Worm (Caenorhabditis elegans) whole organism, young adult: Measurements from ENCODE around the gene pqn-78.

Experiments used
- B0019.2 ChIP-seq: fragments of 200-800 bp; sonication (Bioruptor generic); conservative IDR thresholded peaks from 2 replicates; pipeline ENCODE4 v1.3.6; 2022; ENCODE audit warnings: missing genetic modification reagents, missing genetic modification characterization, missing compliant biosample characterization
- C06A6.2 ChIP-seq: fragments of 200-800 bp; sonication (Bioruptor generic); conservative IDR thresholded peaks from 2 replicates; pipeline ENCODE4 v1.3.6; 2022; ENCODE audit warnings: missing genetic modification characterization, missing compliant biosample characterization
- C17E4.6 ChIP-seq: fragments of 200-800 bp; sonication (Bioruptor generic); IDR thresholded peaks from 2 replicates; pipeline ENCODE4 v1.3.6; 2022; ENCODE audit warnings: missing genetic modification reagents, missing genetic modification characterization, missing compliant biosample characterization
- F10E7.11 ChIP-seq: sonication (generic microtip); optimal IDR thresholded peaks from 2 replicates; lab custom pipeline; 2017; ENCODE audit warnings: mild to moderate bottlenecking, missing genetic modification characterization, moderate library complexity, missing compliant biosample characterization
- F22D6.2 ChIP-seq: sonication (generic microtip); optimal IDR thresholded peaks from 2 replicates; lab custom pipeline; 2016; ENCODE audit warnings: mild to moderate bottlenecking, missing genetic modification characterization, missing compliant biosample characterization
- F23B12.7 ChIP-seq: sonication (generic microtip); optimal IDR thresholded peaks from 2 replicates; lab custom pipeline; 2017; ENCODE audit warnings: missing genetic modification characterization, mild to moderate bottlenecking, missing compliant biosample characterization, antibody characterized with exemption, moderate library complexity; ENCODE audit not compliant: insufficient read depth
- F33H1.4 ChIP-seq: fragments of 200-800 bp; sonication (Bioruptor generic); IDR thresholded peaks from 2 replicates; pipeline ENCODE4 v1.3.6; 2022; ENCODE audit warnings: missing genetic modification reagents, missing genetic modification characterization, missing compliant biosample characterization
- F52B5.7 ChIP-seq: sonication (generic microtip); optimal IDR thresholded peaks from 2 replicates; lab custom pipeline; 2016; ENCODE audit warnings: mild to moderate bottlenecking, missing genetic modification characterization, missing compliant biosample characterization
- K11D2.4 ChIP-seq: fragments of 200-800 bp; sonication (Bioruptor generic); IDR thresholded peaks from 2 replicates; pipeline ENCODE4 v1.3.6; 2022; ENCODE audit warnings: missing genetic modification reagents, missing genetic modification characterization, missing compliant biosample characterization
- K12H6.12 ChIP-seq: fragments of 200-800 bp; sonication (Bioruptor generic); optimal IDR thresholded peaks from 2 replicates; lab custom pipeline; 2018; ENCODE audit warnings: mild to moderate bottlenecking, missing genetic modification characterization, missing compliant biosample characterization
- Y79H2A.3 ChIP-seq: fragments of 200-800 bp; sonication (Bioruptor generic); conservative IDR thresholded peaks from 2 replicates; pipeline ENCODE4 v1.3.6; 2022; ENCODE audit warnings: missing genetic modification reagents, missing genetic modification characterization, missing compliant biosample characterization
- ZK185.1 ChIP-seq: sonication (generic microtip); optimal IDR thresholded peaks from 2 replicates; lab custom pipeline; 2016; ENCODE audit warnings: mild to moderate bottlenecking, missing genetic modification characterization, missing compliant biosample characterization; ENCODE audit not compliant: poor library complexity, severe bottlenecking
- akir-1 ChIP-seq: fragments of 200-800 bp; sonication (Bioruptor generic); optimal IDR thresholded peaks from 2 replicates; lab custom pipeline; 2018; ENCODE audit warnings: mild to moderate bottlenecking, missing genetic modification characterization, moderate library complexity, missing compliant biosample characterization
- attf-3 ChIP-seq: fragments of 200-800 bp; sonication (Bioruptor generic); conservative IDR thresholded peaks from 2 replicates; pipeline ENCODE4 v1.3.6; 2022; ENCODE audit warnings: missing genetic modification reagents, missing genetic modification characterization, missing compliant biosample characterization
- attf-6 ChIP-seq: fragments of 200-800 bp; sonication (Bioruptor generic); IDR thresholded peaks from 2 replicates; pipeline ENCODE4 v1.3.6; 2022; ENCODE audit warnings: missing genetic modification reagents, missing genetic modification characterization, missing compliant biosample characterization
- dpff-1 ChIP-seq: sonication (generic microtip); optimal IDR thresholded peaks from 2 replicates; lab custom pipeline; 2017; ENCODE audit warnings: mild to moderate bottlenecking, missing genetic modification characterization, missing compliant biosample characterization
- egrh-3 ChIP-seq: fragments of 200-800 bp; sonication (Bioruptor generic); IDR thresholded peaks from 2 replicates; pipeline ENCODE4 v1.3.6; 2022; ENCODE audit warnings: missing genetic modification reagents, missing genetic modification characterization, missing compliant biosample characterization
- hlh-26 ChIP-seq: fragments of 200-800 bp; sonication (Bioruptor generic); conservative IDR thresholded peaks from 2 replicates; pipeline ENCODE4 v1.3.6; 2022; ENCODE audit warnings: missing genetic modification reagents, missing genetic modification characterization, missing compliant biosample characterization
- lin-35 ChIP-seq, 3 experiments: fragments of 150-350 bp in 2 of 3; sonication (generic microtip) in 1 of 3; optimal IDR thresholded peaks; 2 replicates each; lab custom pipeline; 2014 to 2018; ENCODE audit warnings: missing biosample characterization in 3 of 3, missing genetic modification characterization in 3 of 3, missing genetic modification reagents in 3 of 3
- lin-40 ChIP-seq: sonication (generic microtip); optimal IDR thresholded peaks from 2 replicates; lab custom pipeline; 2016; ENCODE audit warnings: missing genetic modification characterization, mild to moderate bottlenecking, missing compliant biosample characterization, missing genotype, missing genetic modification reagents
- madf-10 ChIP-seq: sonication (generic microtip); optimal IDR thresholded peaks from 2 replicates; lab custom pipeline; 2016; ENCODE audit warnings: mild to moderate bottlenecking, missing genetic modification characterization, missing compliant biosample characterization
- madf-3 ChIP-seq: fragments of 200-800 bp; sonication (Bioruptor generic); IDR thresholded peaks from 2 replicates; pipeline ENCODE4 v1.3.6; 2022; ENCODE audit warnings: missing genetic modification reagents, missing genetic modification characterization, missing compliant biosample characterization
- mcd-1 ChIP-seq: fragments of 200-800 bp; sonication (Bioruptor generic); IDR thresholded peaks from 2 replicates; pipeline ENCODE4 v1.3.6; 2022; ENCODE audit warnings: missing genetic modification reagents, missing genetic modification characterization, missing compliant biosample characterization
- mel-28 ChIP-seq: sonication (generic microtip); optimal IDR thresholded peaks from 2 replicates; lab custom pipeline; 2016; ENCODE audit warnings: borderline replicate concordance, mild to moderate bottlenecking, missing genetic modification characterization, missing compliant biosample characterization
- mes-4 ChIP-seq: sonication (generic microtip); optimal IDR thresholded peaks from 2 replicates; lab custom pipeline; 2016; ENCODE audit warnings: missing genotype, missing genetic modification characterization, missing compliant biosample characterization
- nfya-1 ChIP-seq: sonication (generic microtip); optimal IDR thresholded peaks from 2 replicates; lab custom pipeline; 2017; ENCODE audit warnings: antibody characterized with exemption, missing compliant biosample characterization, missing genetic modification characterization, borderline replicate concordance; ENCODE audit not compliant: insufficient read depth
- nfyb-1 ChIP-seq: fragments of 200-800 bp; sonication (Bioruptor generic); IDR thresholded peaks from 2 replicates; pipeline ENCODE4 v1.3.6; 2022; ENCODE audit warnings: missing genetic modification reagents, missing genetic modification characterization, missing compliant biosample characterization
- pbrm-1 ChIP-seq: fragments of 200-800 bp; sonication (Bioruptor generic); IDR thresholded peaks from 2 replicates; pipeline ENCODE4 v1.3.6; 2022; ENCODE audit warnings: missing genetic modification reagents, missing genetic modification characterization, missing compliant biosample characterization
- pha-4 ChIP-seq: fragments of 150-350 bp; sonication (generic microtip); optimal IDR thresholded peaks from 2 replicates; lab custom pipeline; 2014; ENCODE audit warnings: missing biosample characterization, missing genetic modification reagents, missing genetic modification characterization
- rcor-1 ChIP-seq: fragments of 200-800 bp; sonication (Bioruptor generic); IDR thresholded peaks from 2 replicates; pipeline ENCODE4 v1.3.6; 2022; ENCODE audit warnings: missing genetic modification reagents, missing genetic modification characterization, missing compliant biosample characterization
- sdz-38 ChIP-seq: sonication (generic microtip); optimal IDR thresholded peaks from 2 replicates; lab custom pipeline; 2016; ENCODE audit warnings: missing genotype, missing genetic modification characterization, missing compliant biosample characterization
- snpc-1.1 ChIP-seq: sonication (generic microtip); optimal IDR thresholded peaks from 2 replicates; lab custom pipeline; 2017; ENCODE audit warnings: missing genetic modification characterization, mild to moderate bottlenecking, missing compliant biosample characterization, antibody characterized with exemption, moderate library complexity, missing genotype, missing genetic modification reagents; ENCODE audit not compliant: insufficient read depth
- snpc-3.4 ChIP-seq: sonication (generic microtip); optimal IDR thresholded peaks from 2 replicates; lab custom pipeline; 2017; ENCODE audit warnings: missing genetic modification characterization, mild to moderate bottlenecking, missing compliant biosample characterization, antibody characterized with exemption, moderate library complexity, missing genotype, missing genetic modification reagents
- snpc-4 ChIP-seq, 5 experiments: fragments of 150-350 bp in 1 of 5; sonication (generic microtip) in 4 of 5; optimal IDR thresholded peaks; 2 replicates each; lab custom pipeline; 2014 to 2018; ENCODE audit warnings: missing genetic modification characterization in 5 of 5, missing biosample characterization in 3 of 5, antibody characterized with exemption in 2 of 5, mild to moderate bottlenecking in 2 of 5, missing compliant biosample characterization in 2 of 5, missing genotype in 2 of 5, moderate library complexity in 2 of 5, missing genetic modification reagents in 1 of 5
- tbp1 ChIP-seq: fragments of 200-800 bp; sonication (Bioruptor generic); optimal IDR thresholded peaks from 2 replicates; lab custom pipeline; 2018; ENCODE audit warnings: mild to moderate bottlenecking, missing genetic modification characterization, missing compliant biosample characterization
- tlf-1 ChIP-seq: fragments of 200-800 bp; sonication (Bioruptor generic); optimal IDR thresholded peaks from 2 replicates; lab custom pipeline; 2018; ENCODE audit warnings: mild to moderate bottlenecking, missing genetic modification characterization, missing compliant biosample characterization
- unc-130 ChIP-seq: sonication (generic microtip); optimal IDR thresholded peaks from 2 replicates; lab custom pipeline; 2016; ENCODE audit warnings: missing genetic modification reagents, missing genetic modification characterization, missing compliant biosample characterization
- unc-62 ChIP-seq: fragments of 150-350 bp; optimal IDR thresholded peaks from 2 replicates; lab custom pipeline; 2014; ENCODE audit warnings: missing biosample characterization, missing genetic modification reagents, missing genetic modification characterization
- zim-3 ChIP-seq: sonication (generic microtip); optimal IDR thresholded peaks from 2 replicates; lab custom pipeline; 2017; ENCODE audit warnings: mild to moderate bottlenecking, missing genetic modification characterization, moderate library complexity, missing compliant biosample characterization
- ztf-26 ChIP-seq: sonication (generic microtip); optimal IDR thresholded peaks from 2 replicates; lab custom pipeline; 2017; ENCODE audit warnings: missing genetic modification characterization, missing compliant biosample characterization
- ztf-28 ChIP-seq: fragments of 200-800 bp; sonication (Bioruptor generic); IDR thresholded peaks from 2 replicates; pipeline ENCODE4 v1.3.6; 2022; ENCODE audit warnings: missing genetic modification reagents, missing genetic modification characterization, missing compliant biosample characterization

pqn-78 gene

DNA sequence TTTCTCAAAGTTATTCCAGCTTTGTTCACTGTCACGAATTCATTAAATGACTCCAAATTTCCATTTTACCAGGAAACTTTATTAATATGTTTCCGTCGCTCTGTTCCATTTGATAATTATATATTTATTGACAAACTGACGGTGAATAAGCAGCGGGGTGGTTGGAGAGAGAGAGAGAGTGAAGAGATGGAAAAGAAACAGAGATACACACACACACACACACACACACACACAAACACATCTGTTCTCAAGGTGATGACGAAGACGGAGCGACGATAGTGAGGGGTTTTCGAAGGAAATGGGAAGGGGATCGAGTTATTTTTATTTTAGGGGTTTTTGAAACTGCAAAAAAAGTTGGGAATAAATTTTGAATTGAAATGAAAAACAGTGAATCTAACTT, 21.0 kb downstream of the pqn-78 start:
- TF ChIP-seq snpc-4 (GFP tag; optimal IDR thresholded peaks at IDR 0.05; lab: Kevin White, UChicago) (no peak), snpc-4 (tag; optimal IDR thresholded peaks at IDR 0.05; lab: Kevin White, UChicago) (peak in 2 of 4 experiments; percentile 3 to 42), snpc-3.4 (no peak)
- TF ChIP-seq, all 124 proteins: peak for 1

ce11 chrIV:15572106-15572505, 22.7 kb downstream of the pqn-78 start:
- no peak for TF ChIP-seq snpc-4 (GFP tag; optimal IDR thresholded peaks at IDR 0.05; lab: Kevin White, UChicago)
- peak in 1 of 4 experiments; percentile 52 for TF ChIP-seq snpc-4 (tag; optimal IDR thresholded peaks at IDR 0.05; lab: Kevin White, UChicago)
- TF ChIP-seq akir-1 (GFP tag; lab: Kevin White, UChicago): no peak

- TF ChIP-seq hlh-26 (GFP tag; lab: Robert Waterston, UW) (no peak), F10E7.11 (tag; lab: Kevin White, UChicago) (no peak), mes-4 (tag; lab: Kevin White, UChicago) (no peak), nfya-1 (tag; lab: Kevin White, UChicago) (no peak), unc-130 (GFP tag; lab: Kevin White, UChicago) (no peak), sdz-38 (tag; lab: Kevin White, UChicago) (no peak), madf-10 (tag; lab: Kevin White, UChicago) (no peak), madf-3 (no peak), F52B5.7 (no peak), pbrm-1 (no peak), B0019.2 (no peak)
Measured at ce11 chrIV:15571652-15572051, 23.2 kb downstream of the pqn-78 start.

DNA sequence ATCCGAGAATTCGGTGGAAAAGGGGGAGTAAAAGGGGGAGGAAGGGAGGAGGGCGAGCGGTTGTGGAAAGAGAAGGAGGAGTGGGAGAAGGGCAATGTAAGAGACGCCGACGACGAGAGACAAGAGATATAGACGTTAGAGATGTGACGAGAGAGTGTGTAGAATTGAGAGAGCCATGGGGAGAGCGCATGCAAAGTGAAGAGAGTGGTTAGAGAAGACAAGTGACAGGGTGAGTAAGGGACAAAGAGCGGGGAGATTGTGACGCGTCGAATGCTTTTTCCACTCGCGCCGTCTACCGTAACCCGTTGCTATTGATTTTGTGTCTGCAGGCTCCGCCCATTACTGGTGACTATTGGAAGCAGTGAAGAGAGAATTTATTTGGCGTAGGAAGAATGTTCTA, 24.1 kb downstream of the pqn-78 start:
- TF ChIP-seq pha-4 (tag; lab: Kevin White, UChicago): peak; percentile 39
- peak; percentile 81 for TF ChIP-seq ZK185.1
- peak; percentile 98 for TF ChIP-seq nfyb-1 (GFP tag; lab: Robert Waterston, UW)
- TF ChIP-seq lin-40 (tag; lab: Kevin White, UChicago): peak; percentile 94
- peak; percentile 79 for TF ChIP-seq mcd-1 (GFP tag; lab: Robert Waterston, UW)
- no peak for TF ChIP-seq B0019.2
- TF ChIP-seq mel-28 (tag; lab: Kevin White, UChicago): peak; percentile 30
- TF ChIP-seq zim-3 (tag; lab: Kevin White, UChicago): no peak
- TF ChIP-seq snpc-3.4: no peak
- peak; percentile 76 for TF ChIP-seq ztf-26
- peak in 1 of 3 experiments; percentile 11 for TF ChIP-seq lin-35 (GFP tag; optimal IDR thresholded peaks at IDR 0.05; lab: Kevin White, UChicago)
- peak; percentile 44 for TF ChIP-seq F22D6.2 (tag; lab: Kevin White, UChicago)
- TF ChIP-seq mes-4 (tag; lab: Kevin White, UChicago): no peak
- no peak for TF ChIP-seq F33H1.4 (GFP tag; lab: Robert Waterston, UW)
- TF ChIP-seq tlf-1 (GFP tag; lab: Kevin White, UChicago): peak; percentile 8
- peak; percentile 70 for TF ChIP-seq C06A6.2
- peak; percentile 37 for TF ChIP-seq tbp1 (GFP tag; lab: Kevin White, UChicago)
- no peak for TF ChIP-seq Y79H2A.3 (GFP tag; lab: Robert Waterston, UW)
- no peak for TF ChIP-seq attf-3
- TF ChIP-seq C17E4.6: no peak
- peak; percentile 18 for TF ChIP-seq F10E7.11 (tag; lab: Kevin White, UChicago)
- TF ChIP-seq madf-3: no peak
- no peak for TF ChIP-seq dpff-1 (tag; lab: Kevin White, UChicago)
- TF ChIP-seq attf-6 (GFP tag; lab: Robert Waterston, UW): peak; percentile 48
- TF ChIP-seq egrh-3 (GFP tag; lab: Robert Waterston, UW): peak; percentile 67
- peak; percentile 33 for TF ChIP-seq madf-10 (tag; lab: Kevin White, UChicago)
- TF ChIP-seq K11D2.4: peak; percentile 59; the same call in 1 of the 2 replicates
- no peak for TF ChIP-seq akir-1 (GFP tag; lab: Kevin White, UChicago)
- TF ChIP-seq F23B12.7 (tag; lab: Kevin White, UChicago): no peak
- TF ChIP-seq unc-62 (GFP tag; lab: Kevin White, UChicago): no peak
- no peak for TF ChIP-seq ztf-28 (GFP tag; lab: Robert Waterston, UW)
- TF ChIP-seq K12H6.12 (tag; lab: Kevin White, UChicago): peak; percentile 59
- no peak for TF ChIP-seq snpc-1.1 (tag; lab: Kevin White, UChicago)
- TF ChIP-seq rcor-1 (GFP tag; lab: Robert Waterston, UW): 0 out of 2 replicates have a peak, but pooled peaks have one; percentile 29
